Worm (Caenorhabditis elegans) whole organism, L2 larva: ENCODE measurements around the gene B0457.6.

Experiments used
- C34F6.9 ChIP-seq: fragments of 150-350 bp; optimal IDR thresholded peaks from 2 replicates; lab custom pipeline; 2014; ENCODE audit warnings: missing biosample characterization, missing genetic modification characterization
- F13H6.1 ChIP-seq: sonication (generic microtip); optimal IDR thresholded peaks from 2 replicates; lab custom pipeline; 2016; ENCODE audit warnings: missing genetic modification characterization, missing compliant biosample characterization
- R02D3.7 ChIP-seq: fragments of 150-350 bp; optimal IDR thresholded peaks from 2 replicates; lab custom pipeline; 2014; ENCODE audit warnings: missing biosample characterization, missing genetic modification characterization
- Y55F3AM.14 ChIP-seq: fragments of 200-800 bp; sonication (Bioruptor generic); optimal IDR thresholded peaks from 2 replicates; lab custom pipeline; 2018; ENCODE audit warnings: mild to moderate bottlenecking, missing genetic modification characterization, missing compliant biosample characterization
- ZK546.5 ChIP-seq: sonication (generic microtip); optimal IDR thresholded peaks from 2 replicates; lab custom pipeline; 2017; ENCODE audit warnings: missing biosample characterization, missing genetic modification characterization
- alr-1 ChIP-seq: fragments of 150-350 bp; optimal IDR thresholded peaks from 2 replicates; lab custom pipeline; 2014; ENCODE audit warnings: missing biosample characterization, missing genetic modification characterization
- ama-1 ChIP-seq: fragments of 150-350 bp; optimal IDR thresholded peaks from 2 replicates; lab custom pipeline; 2018; ENCODE audit warnings: inconsistent platforms
- ceh-16 ChIP-seq: fragments of 150-350 bp; optimal IDR thresholded peaks from 2 replicates; lab custom pipeline; 2014; ENCODE audit warnings: missing biosample characterization, missing genetic modification characterization
- ceh-82 ChIP-seq: fragments of 150-350 bp; optimal IDR thresholded peaks from 2 replicates; lab custom pipeline; 2014; ENCODE audit warnings: missing biosample characterization, missing genetic modification characterization
- crh-2 ChIP-seq: sonication (generic microtip); optimal IDR thresholded peaks from 2 replicates; lab custom pipeline; 2017; ENCODE audit warnings: missing biosample characterization, missing genetic modification characterization
- dmd-4 ChIP-seq: sonication (generic microtip); optimal IDR thresholded peaks from 2 replicates; lab custom pipeline; 2017; ENCODE audit warnings: missing biosample characterization, missing genetic modification characterization
- egl-27 ChIP-seq: sonication (generic microtip); optimal IDR thresholded peaks from 3 replicates; lab custom pipeline; 2017; ENCODE audit warnings: missing biosample characterization, missing genetic modification reagents, missing genetic modification characterization
- elt-1 ChIP-seq: fragments of 150-350 bp; optimal IDR thresholded peaks from 2 replicates; lab custom pipeline; 2014; ENCODE audit warnings: missing biosample characterization, missing genetic modification characterization
- elt-3 ChIP-seq: sonication (generic microtip); optimal IDR thresholded peaks from 2 replicates; lab custom pipeline; 2017; ENCODE audit warnings: missing biosample characterization, missing genetic modification characterization
- fos-1 ChIP-seq: fragments of 150-350 bp; optimal IDR thresholded peaks from 2 replicates; lab custom pipeline; 2014; ENCODE audit warnings: missing biosample characterization, missing genetic modification characterization
- gmeb-1 ChIP-seq: fragments of 150-350 bp; optimal IDR thresholded peaks from 2 replicates; lab custom pipeline; 2014; ENCODE audit warnings: missing biosample characterization, missing genetic modification characterization
- lin-11 ChIP-seq: fragments of 150-350 bp; sonication (generic microtip); optimal IDR thresholded peaks from 2 replicates; lab custom pipeline; 2014; ENCODE audit warnings: missing biosample characterization, missing genetic modification characterization, inconsistent platforms, mixed read lengths
- lin-13 ChIP-seq: fragments of 150-350 bp; optimal IDR thresholded peaks from 2 replicates; lab custom pipeline; 2014; ENCODE audit warnings: missing biosample characterization, missing genetic modification reagents, missing genetic modification characterization
- lsy-2 ChIP-seq, 2 experiments: fragments of 150-350 bp in 1 of 2; sonication (generic microtip) in 1 of 2; optimal IDR thresholded peaks; 2 replicates each; lab custom pipeline; 2014 to 2017; ENCODE audit warnings: missing biosample characterization in 2 of 2, missing genetic modification characterization in 2 of 2
- mab-5 ChIP-seq: fragments of 150-350 bp; optimal IDR thresholded peaks from 2 replicates; lab custom pipeline; 2014; ENCODE audit warnings: missing biosample characterization, missing genetic modification characterization
- mbf-1 ChIP-seq: sonication (generic microtip); optimal IDR thresholded peaks from 2 replicates; lab custom pipeline; 2017; ENCODE audit warnings: missing biosample characterization, missing genetic modification characterization
- mdl-1 ChIP-seq, 2 experiments: fragments of 150-350 bp in 1 of 2; sonication (generic microtip) in 1 of 2; optimal IDR thresholded peaks; 2 replicates each; lab custom pipeline; 2017; ENCODE audit warnings: missing biosample characterization in 2 of 2, missing genetic modification characterization in 2 of 2
- nhr-10 ChIP-seq: sonication (generic microtip); optimal IDR thresholded peaks from 2 replicates; lab custom pipeline; 2017; ENCODE audit warnings: missing biosample characterization, missing genetic modification characterization
- nhr-11 ChIP-seq: fragments of 150-350 bp; optimal IDR thresholded peaks from 2 replicates; lab custom pipeline; 2014; ENCODE audit warnings: missing biosample characterization, missing genetic modification characterization
- nhr-12 ChIP-seq: fragments of 150-350 bp; optimal IDR thresholded peaks from 2 replicates; lab custom pipeline; 2014; ENCODE audit warnings: missing biosample characterization, missing genetic modification characterization
- nhr-129 ChIP-seq: fragments of 150-350 bp; optimal IDR thresholded peaks from 2 replicates; lab custom pipeline; 2014; ENCODE audit warnings: missing biosample characterization, missing genetic modification characterization
- nhr-21 ChIP-seq: fragments of 150-350 bp; optimal IDR thresholded peaks from 2 replicates; lab custom pipeline; 2014; ENCODE audit warnings: missing biosample characterization, missing genetic modification characterization
- nhr-23 ChIP-seq: fragments of 150-350 bp; optimal IDR thresholded peaks from 2 replicates; lab custom pipeline; 2014; ENCODE audit warnings: missing biosample characterization, missing genetic modification reagents, missing genetic modification characterization
- nhr-237 ChIP-seq: fragments of 150-350 bp; optimal IDR thresholded peaks from 2 replicates; lab custom pipeline; 2014; ENCODE audit warnings: missing biosample characterization, missing genetic modification characterization
- nhr-25 ChIP-seq: fragments of 150-350 bp; sonication (generic microtip); optimal IDR thresholded peaks from 3 replicates; lab custom pipeline; 2014; ENCODE audit warnings: missing biosample characterization, missing genetic modification characterization
- nhr-6 ChIP-seq: fragments of 150-350 bp; optimal IDR thresholded peaks from 2 replicates; lab custom pipeline; 2014; ENCODE audit warnings: missing biosample characterization, missing genetic modification characterization
- nhr-77 ChIP-seq: fragments of 150-350 bp; optimal IDR thresholded peaks from 2 replicates; lab custom pipeline; 2014; ENCODE audit warnings: missing biosample characterization, missing genetic modification characterization
- peb-1 ChIP-seq: fragments of 150-350 bp; optimal IDR thresholded peaks from 2 replicates; lab custom pipeline; 2014; ENCODE audit warnings: missing biosample characterization, missing genetic modification characterization
- sem-4 ChIP-seq: fragments of 150-350 bp; optimal IDR thresholded peaks from 2 replicates; lab custom pipeline; 2014; ENCODE audit warnings: missing biosample characterization, missing genetic modification reagents, missing genetic modification characterization
- skn-1 ChIP-seq: sonication (generic microtip); optimal IDR thresholded peaks from 2 replicates; lab custom pipeline; 2017; ENCODE audit warnings: missing biosample characterization, missing genetic modification characterization
- sma-9 ChIP-seq, 2 experiments: fragments of 150-350 bp in 1 of 2; sonication (generic microtip) in 1 of 2; optimal IDR thresholded peaks; 2 replicates each; lab custom pipeline; 2014 to 2016; ENCODE audit warnings: missing genetic modification characterization in 2 of 2, mild to moderate bottlenecking in 1 of 2, missing biosample characterization in 1 of 2, missing compliant biosample characterization in 1 of 2, missing genetic modification reagents in 1 of 2, moderate library complexity in 1 of 2
- snpc-4 ChIP-seq: fragments of 150-350 bp; optimal IDR thresholded peaks from 2 replicates; lab custom pipeline; 2014; ENCODE audit warnings: missing biosample characterization, missing genetic modification characterization
- unc-39 ChIP-seq: fragments of 150-350 bp; optimal IDR thresholded peaks from 2 replicates; lab custom pipeline; 2014; ENCODE audit warnings: missing biosample characterization, missing genetic modification characterization
- unc-55 ChIP-seq: fragments of 150-350 bp; sonication (generic microtip); optimal IDR thresholded peaks from 3 replicates; lab custom pipeline; 2014; ENCODE audit warnings: missing biosample characterization, missing genetic modification reagents, missing genetic modification characterization
- unc-62 ChIP-seq: fragments of 150-350 bp; optimal IDR thresholded peaks from 2 replicates; lab custom pipeline; 2014; ENCODE audit warnings: missing biosample characterization, missing genetic modification reagents, missing genetic modification characterization
- zag-1 ChIP-seq: fragments of 150-350 bp; optimal IDR thresholded peaks from 2 replicates; lab custom pipeline; 2014; ENCODE audit warnings: missing biosample characterization, missing genetic modification characterization
- ztf-1 ChIP-seq: fragments of 200-800 bp; sonication (Bioruptor generic); conservative IDR thresholded peaks from 2 replicates; pipeline ENCODE4 v1.3.6; 2022; ENCODE audit warnings: missing genetic modification characterization, missing compliant biosample characterization
- ztf-11 ChIP-seq: sonication (generic microtip); optimal IDR thresholded peaks from 2 replicates; lab custom pipeline; 2017; ENCODE audit warnings: missing biosample characterization, missing genetic modification characterization

Gene B0457.6

DNA sequence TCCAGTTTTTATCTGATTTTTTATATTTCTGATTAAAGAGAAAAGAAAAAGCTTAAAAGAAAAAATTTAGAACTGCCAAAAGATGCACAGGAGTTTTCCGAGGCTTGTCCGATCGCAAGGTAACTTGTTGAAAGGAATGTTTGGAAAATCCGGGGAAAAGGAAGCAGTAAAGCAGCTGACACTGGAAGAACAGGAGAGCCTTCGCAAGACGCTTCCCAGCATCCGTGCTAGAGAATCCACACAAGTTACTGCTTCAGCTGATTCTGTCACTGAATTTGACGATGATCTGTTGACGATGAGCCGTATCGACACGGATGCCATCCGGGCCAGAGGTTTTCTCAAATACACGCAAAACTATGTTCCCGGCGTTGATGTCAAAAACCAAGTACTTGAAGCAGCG, 7.5 kb downstream of the B0457.6 start, which contains the start of gene mrpl-50:
TSS of gene mrpl-50 (plus strand) at position 71 of the 400 bp plus-strand sequence.
- no peak for TF ChIP-seq ceh-16 (tag; lab: Kevin White, UChicago)
- no peak for TF ChIP-seq nhr-12 (tag; lab: Kevin White, UChicago)
- TF ChIP-seq R02D3.7 (tag; lab: Kevin White, UChicago) = no peak
- TF ChIP-seq F13H6.1 = peak; percentile 10

DNA sequence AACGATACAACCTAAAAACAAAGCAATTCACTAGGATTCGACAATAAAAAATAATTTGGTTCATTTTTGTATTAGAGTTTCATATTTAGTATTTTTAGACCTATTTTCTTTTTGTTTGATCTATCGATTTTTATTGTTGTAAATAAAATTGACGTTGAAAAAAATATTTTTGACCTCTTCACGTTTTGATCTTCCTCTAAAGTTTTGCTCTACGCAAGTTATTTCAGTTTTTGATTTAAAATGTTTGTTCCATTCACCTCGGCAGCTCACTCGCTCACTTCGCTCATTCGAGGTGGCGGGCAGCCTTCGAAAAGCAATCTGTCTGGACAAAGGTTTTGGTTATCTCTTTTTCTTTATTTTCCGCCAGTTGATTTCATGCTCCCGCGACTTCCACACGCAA, 8.5 kb downstream of the B0457.6 start, which contains the start of gene enol-1:
TSS of gene enol-1 (plus strand) at position 235 of the 400 bp plus-strand sequence.
- TF ChIP-seq lin-13 (GFP tag; lab: Kevin White, UChicago) (no peak), ztf-11 (tag; lab: Kevin White, UChicago) (no peak), dmd-4 (tag; lab: Kevin White, UChicago) (no peak), nhr-6 (tag; lab: Kevin White, UChicago) (no peak), unc-62 (GFP tag; lab: Kevin White, UChicago) (no peak), ZK546.5 (no peak), mbf-1 (tag; lab: Kevin White, UChicago) (no peak), Y55F3AM.14 (GFP tag; lab: Kevin White, UChicago) (no peak)

DNA sequence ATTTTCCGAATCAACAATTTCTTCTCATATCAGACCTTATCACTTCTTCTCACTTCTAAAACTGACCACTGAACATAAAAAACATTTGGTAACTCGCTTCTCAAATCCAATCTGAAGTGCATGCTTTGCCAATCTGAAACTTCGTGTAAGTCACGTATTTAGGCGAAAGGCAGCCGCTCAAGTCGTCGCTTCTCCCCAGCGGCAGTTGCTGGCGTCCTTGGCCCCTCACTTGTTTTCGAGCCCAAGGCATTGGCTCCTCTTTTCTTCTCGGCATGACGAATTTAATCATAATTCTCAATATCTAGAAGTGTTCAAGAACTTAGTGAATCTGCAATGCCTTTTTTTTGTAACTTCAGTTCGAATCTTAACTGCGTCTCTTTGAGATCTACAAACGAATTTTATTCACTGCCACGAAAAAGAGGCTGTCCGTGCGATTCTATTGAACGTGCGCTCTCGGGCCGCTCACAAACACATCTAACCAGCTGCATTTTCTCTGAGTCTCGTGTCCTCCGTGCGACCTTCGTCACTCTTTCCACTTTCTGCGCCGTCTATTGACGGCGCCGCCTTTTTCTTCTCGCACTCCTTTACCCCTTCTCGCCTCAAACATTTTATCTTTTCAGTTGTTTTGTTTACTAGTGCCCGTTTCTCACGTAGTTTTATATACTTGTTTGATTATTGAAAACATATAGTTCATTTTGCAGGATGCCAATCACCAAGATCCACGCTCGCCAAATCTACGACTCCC, 9.4 kb downstream of the B0457.6 start:
- TF ChIP-seq ztf-1 (no peak), mdl-1 (tag; optimal IDR thresholded peaks at IDR 0.05; lab: Kevin White, UChicago) (no peak), fos-1 (tag; lab: Kevin White, UChicago) (peak; percentile 28), unc-62 (GFP tag; lab: Kevin White, UChicago) (no peak), nhr-25 (tag; lab: Kevin White, UChicago) (no peak), ama-1 (lab: Kevin White, UChicago) (peak; percentile 71), unc-39 (tag; lab: Kevin White, UChicago) (no peak), sma-9 (GFP tag; optimal IDR thresholded peaks at IDR 0.05; lab: Kevin White, UChicago) (no peak), sma-9 (tag; optimal IDR thresholded peaks at IDR 0.05; lab: Kevin White, UChicago) (no peak), dmd-4 (tag; lab: Kevin White, UChicago) (no peak), nhr-237 (tag; lab: Kevin White, UChicago) (no peak), C34F6.9 (tag; lab: Kevin White, UChicago) (peak; percentile 10), skn-1 (tag; lab: Kevin White, UChicago) (no peak), ZK546.5 (no peak), nhr-10 (tag; lab: Kevin White, UChicago) (no peak), nhr-12 (tag; lab: Kevin White, UChicago) (no peak), F13H6.1 (peak; percentile 45), egl-27 (tag; lab: Kevin White, UChicago) (no peak), alr-1 (tag; lab: Kevin White, UChicago) (no peak), nhr-21 (tag; lab: Kevin White, UChicago) (no peak), nhr-129 (peak; percentile 10), mab-5 (no peak), ceh-16 (tag; lab: Kevin White, UChicago) (no peak), nhr-11 (tag; lab: Kevin White, UChicago) (no peak), unc-55 (no peak), nhr-23 (tag; lab: Kevin White, UChicago) (no peak), lsy-2 (tag; optimal IDR thresholded peaks at IDR 0.05; lab: Kevin White, UChicago) (peak in 1 of 2 experiments; percentile 20), gmeb-1 (tag; lab: Kevin White, UChicago) (no peak), Y55F3AM.14 (GFP tag; lab: Kevin White, UChicago) (no peak), ceh-82 (no peak), zag-1 (tag; lab: Kevin White, UChicago) (no peak), nhr-6 (tag; lab: Kevin White, UChicago) (no peak), nhr-77 (tag; lab: Kevin White, UChicago) (no peak), snpc-4 (tag; lab: Kevin White, UChicago) (no peak), lin-11 (tag; lab: Kevin White, UChicago) (no peak), R02D3.7 (tag; lab: Kevin White, UChicago) (no peak), elt-1 (tag; lab: Kevin White, UChicago) (no peak), ztf-11 (tag; lab: Kevin White, UChicago) (no peak), sem-4 (tag; lab: Kevin White, UChicago) (no peak), peb-1 (tag; lab: Kevin White, UChicago) (no peak), mbf-1 (tag; lab: Kevin White, UChicago) (no peak), elt-3 (tag; lab: Kevin White, UChicago) (no peak), crh-2 (peak; percentile 47)
- TF ChIP-seq, all 48 proteins: peak for 7
